Worm (Caenorhabditis elegans): Measurements from ENCODE around the gene ugt-35.

The ugt-35 gene

ce11 chrV:10654165-10654564 is at the start of gene ugt-35:
TSS of gene ugt-35 (minus strand) at chrV:10654265.
- TF ChIP-seq lin-13 (GFP tag; optimal IDR thresholded peaks at IDR 0.05) (no peak), daf-8 (GFP tag; IDR thresholded peaks at IDR 0.05) (no peak), lir-3 (tag; optimal IDR thresholded peaks at IDR 0.05) (no peak), rbr-2 (tag; optimal IDR thresholded peaks at IDR 0.05) (no peak), daf-19 (GFP tag; conservative IDR thresholded peaks at IDR 0.05) (no peak)

- TF ChIP-seq unc-62 (GFP tag; optimal IDR thresholded peaks at IDR 0.05 in 1 of 2) (peak in 1 of 2 experiments; percentile 83), unc-62 (tag; optimal IDR thresholded peaks at IDR 0.05) (no peak), egl-43 (GFP tag; IDR thresholded peaks at IDR 0.05) (no peak)
Observed at ce11 chrV:10702910-10703309, 48.8 kb upstream of the ugt-35 start.

ce11 chrV:10702249-10702648 is 48.2 kb upstream of the ugt-35 start, which contains the start of gene pph-1:
TSS of gene pph-1 (plus strand) at chrV:10702549.
- TF ChIP-seq R02D3.7 (tag; optimal IDR thresholded peaks at IDR 0.05) (no peak), nhr-111 (GFP tag; optimal IDR thresholded peaks at IDR 0.05) (no peak), saeg-2 (GFP tag; IDR thresholded peaks at IDR 0.05) (no peak), arid-1 (GFP tag; conservative IDR thresholded peaks at IDR 0.05) (no peak), ceh-32 (tag; optimal IDR thresholded peaks at IDR 0.05; ENCODE audit: poor library complexity) (no peak), lin-38 (GFP tag; IDR thresholded peaks at IDR 0.05) (no peak), lsy-2 (tag; optimal IDR thresholded peaks at IDR 0.05) (no peak), lim-7 (GFP tag; IDR thresholded peaks at IDR 0.05) (no peak), ceh-82 (tag; optimal IDR thresholded peaks at IDR 0.05) (no peak), mep-1 (tag; optimal IDR thresholded peaks at IDR 0.05) (no peak), mxl-3 (GFP tag; optimal IDR thresholded peaks at IDR 0.05) (no peak), spr-1 (tag; optimal IDR thresholded peaks at IDR 0.05) (no peak), dmd-8 (GFP tag; IDR thresholded peaks at IDR 0.05) (no peak), attf-4 (tag; optimal IDR thresholded peaks at IDR 0.05) (no peak), nhr-28 (tag; optimal IDR thresholded peaks at IDR 0.05) (no peak)

DNA sequence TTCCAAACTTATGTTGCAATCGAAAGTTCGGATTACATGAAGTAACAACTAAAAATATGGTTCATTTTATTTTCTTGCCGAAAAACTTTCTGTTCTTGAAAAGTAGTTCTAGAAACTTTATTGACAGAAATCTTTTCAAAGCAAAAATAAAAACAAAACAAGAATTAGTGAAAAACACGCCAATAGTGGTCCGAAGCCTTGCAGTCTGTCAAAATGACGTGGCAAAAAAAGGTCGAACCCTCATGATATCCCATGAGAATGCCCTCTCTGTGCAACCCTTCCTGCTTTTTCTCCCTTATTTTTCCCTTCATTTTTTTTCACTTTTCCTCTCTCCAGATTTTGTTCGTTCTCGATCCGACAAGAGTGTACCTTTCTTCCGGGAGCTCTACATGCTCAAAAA is 45.1 kb upstream of the ugt-35 start:
- TF ChIP-seq unc-62 (GFP tag; optimal IDR thresholded peaks at IDR 0.05 in 1 of 2) = peak in 1 of 2 experiments; percentile 79
- no peak for TF ChIP-seq unc-62 (tag; optimal IDR thresholded peaks at IDR 0.05)
- TF ChIP-seq mdl-1 (tag; optimal IDR thresholded peaks at IDR 0.05) = no peak
- TF ChIP-seq dpl-1 (GFP tag; optimal IDR thresholded peaks at IDR 0.05) = no peak
- TF ChIP-seq gei-8 (GFP tag; optimal IDR thresholded peaks at IDR 0.05) = no peak
- TF ChIP-seq aha-1 (tag) = peak; percentile 52

DNA sequence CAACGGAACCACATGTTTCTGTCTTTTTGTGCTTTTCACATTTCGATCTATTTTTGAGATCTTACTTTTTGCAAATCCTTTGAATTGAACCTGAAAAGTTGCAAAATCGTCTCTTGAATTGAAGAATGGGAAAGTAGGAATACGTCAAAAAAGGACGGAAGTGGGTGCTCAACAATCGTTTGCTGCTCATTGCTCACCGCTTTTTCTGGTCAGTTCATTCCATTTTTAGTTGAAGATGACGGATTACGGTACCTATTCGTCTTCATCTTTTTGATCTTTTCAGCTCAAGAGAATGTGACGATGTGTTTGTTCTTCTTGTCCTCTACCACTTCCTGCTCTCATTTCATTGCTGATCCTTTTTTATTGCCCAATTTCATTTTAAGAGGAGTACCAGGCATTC is 41.1 kb upstream of the ugt-35 start, which contains the start of gene C05A2.4:
C05A2.4 (plus strand) TSS at position 301 of the 400 bp plus-strand sequence.
- no peak for TF ChIP-seq dpl-1 (GFP tag; optimal IDR thresholded peaks at IDR 0.05)
- TF ChIP-seq nhr-48 (tag; optimal IDR thresholded peaks at IDR 0.05) = no peak
- TF ChIP-seq pha-4 (GFP tag; IDR thresholded peaks at IDR 0.05) = no peak
- no peak for TF ChIP-seq pha-4 (tag; optimal IDR thresholded peaks at IDR 0.05)
- TF ChIP-seq lin-38 (GFP tag; IDR thresholded peaks at IDR 0.05) = no peak
- no peak for TF ChIP-seq pqm-1 (tag; optimal IDR thresholded peaks at IDR 0.05)

ce11 chrV:10693749-10694148 is 39.7 kb upstream of the ugt-35 start:
- TF ChIP-seq mdl-1 (tag; optimal IDR thresholded peaks at IDR 0.05) = peak in 1 of 2 experiments; percentile 72
- TF ChIP-seq php-3 (GFP tag; IDR thresholded peaks at IDR 0.05) = peak; percentile 93
- TF ChIP-seq nhr-77 (tag; optimal IDR thresholded peaks at IDR 0.05) = peak; percentile 82
- no peak for TF ChIP-seq mxl-3 (GFP tag; optimal IDR thresholded peaks at IDR 0.05)
- 0 out of 2 replicates have a peak, but pooled peaks have one; percentile 29 for TF ChIP-seq ceh-20 (GFP tag; IDR thresholded peaks at IDR 0.05)
- TF ChIP-seq pqm-1 (tag; optimal IDR thresholded peaks at IDR 0.05) = peak; percentile 98
- TF ChIP-seq unc-130 (GFP tag; optimal IDR thresholded peaks at IDR 0.05) = no peak
- peak; percentile 87 for TF ChIP-seq nhr-28 (tag; optimal IDR thresholded peaks at IDR 0.05)
- peak; percentile 92 for TF ChIP-seq hlh-11 (tag; optimal IDR thresholded peaks at IDR 0.05)
- TF ChIP-seq unc-39 (tag; optimal IDR thresholded peaks at IDR 0.05) = no peak
- 0 out of 2 replicates have a peak, but pooled peaks have one; percentile 34 for TF ChIP-seq pha-4 (GFP tag; IDR thresholded peaks at IDR 0.05)
- TF ChIP-seq pha-4 (tag; optimal IDR thresholded peaks at IDR 0.05) = no peak
- TF ChIP-seq ZK337.2 (GFP tag; IDR thresholded peaks at IDR 0.05) = no peak
- peak; percentile 76 for TF ChIP-seq nhr-102 (tag; optimal IDR thresholded peaks at IDR 0.05)
- peak; percentile 93 for TF ChIP-seq dve-1 (tag; optimal IDR thresholded peaks at IDR 0.05; ENCODE audit: insufficient read depth)
- TF ChIP-seq lin-13 (GFP tag; optimal IDR thresholded peaks at IDR 0.05) = no peak
- TF ChIP-seq nhr-48 (tag; optimal IDR thresholded peaks at IDR 0.05) = peak; percentile 74
- TF ChIP-seq T20F7.1 (GFP tag; optimal IDR thresholded peaks at IDR 0.05) = peak; percentile 4
- TF ChIP-seq ZK546.5 (tag; optimal IDR thresholded peaks at IDR 0.05) = no peak
- peak; percentile 4 for TF ChIP-seq mep-1 (tag; optimal IDR thresholded peaks at IDR 0.05)

Data from whole organism, L4 larva.